Fruit fly (Drosophila melanogaster): Measurements from ENCODE around the gene CG7071.

Gene CG7071

DNA sequence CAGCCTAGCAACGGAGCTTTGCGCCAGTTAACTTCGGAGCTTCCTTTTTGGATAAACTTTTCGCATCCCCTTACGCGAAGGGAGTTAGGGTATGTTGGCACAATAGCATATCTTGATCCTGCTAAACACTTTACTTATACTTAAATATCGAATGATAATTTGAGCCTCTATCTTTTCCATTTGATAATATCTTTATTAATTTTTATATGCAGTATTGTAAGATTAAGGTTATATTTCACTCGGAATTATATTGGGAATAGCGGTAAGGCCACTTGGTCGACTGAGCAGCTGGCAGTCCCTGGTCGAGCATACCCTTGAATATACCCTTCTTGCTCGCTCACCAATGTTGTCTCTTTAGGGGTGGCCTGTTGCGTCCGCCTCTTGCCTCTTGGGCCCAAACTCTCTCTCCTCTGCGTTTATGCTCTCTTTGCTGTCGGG is 6.4 kb downstream of the CG7071 start:
- TF ChIP-seq foxo (GFP tag; optimal IDR thresholded peaks at IDR 0.05), result peak in 1 of 2 experiments; percentile 79
- no peak for TF ChIP-seq Vsx2 (GFP tag; optimal IDR thresholded peaks at IDR 0.05; ENCODE audit: partially characterized antibody)
- TF ChIP-seq dmrt93B (GFP tag; optimal IDR thresholded peaks at IDR 0.05), result no peak
- TF ChIP-seq OdsH (GFP tag; optimal IDR thresholded peaks at IDR 0.05), result peak; percentile 69
- peak; percentile 57 for TF ChIP-seq h (GFP tag; optimal IDR thresholded peaks at IDR 0.05)
- TF ChIP-seq HLH106 (tag; optimal IDR thresholded peaks at IDR 0.05), result peak; percentile 48
- no peak for TF ChIP-seq usp (GFP tag; optimal IDR thresholded peaks at IDR 0.05)
- peak; percentile 30 for TF ChIP-seq sage (GFP tag; optimal IDR thresholded peaks at IDR 0.05)
- no peak for TF ChIP-seq Rel (GFP tag; optimal IDR thresholded peaks at IDR 0.05)
- no peak for TF ChIP-seq Rel (tag; optimal IDR thresholded peaks at IDR 0.05)
- TF ChIP-seq woc (GFP tag; optimal IDR thresholded peaks at IDR 0.05), result peak; percentile 74
- peak; percentile 60 for TF ChIP-seq Sp1 (GFP tag; optimal IDR thresholded peaks at IDR 0.05)
- peak; percentile 67 for TF ChIP-seq psq (GFP tag; optimal IDR thresholded peaks at IDR 0.05)
- peak; percentile 83 for TF ChIP-seq fru (GFP tag; optimal IDR thresholded peaks at IDR 0.05)
- TF ChIP-seq ey (GFP tag; optimal IDR thresholded peaks at IDR 0.05), result peak; percentile 60
- peak; percentile 78 for TF ChIP-seq sv (GFP tag; optimal IDR thresholded peaks at IDR 0.05)
- peak; percentile 69 for TF ChIP-seq rgr (GFP tag; optimal IDR thresholded peaks at IDR 0.05)
- TF ChIP-seq br (GFP tag; optimal IDR thresholded peaks at IDR 0.05), result peak; percentile 74
- no peak for TF ChIP-seq Mio (GFP tag; optimal IDR thresholded peaks at IDR 0.05)

dm6 chr3R:22372535-22372934 is 10.1 kb downstream of the CG7071 start, which contains the start of gene CG7069:
Gene CG7069 (plus strand): TSS chr3R:22372835.
- no peak for TF ChIP-seq OdsH (GFP tag; optimal IDR thresholded peaks at IDR 0.05)
- TF ChIP-seq Hnf4 (GFP tag; optimal IDR thresholded peaks at IDR 0.05), result no peak

DNA sequence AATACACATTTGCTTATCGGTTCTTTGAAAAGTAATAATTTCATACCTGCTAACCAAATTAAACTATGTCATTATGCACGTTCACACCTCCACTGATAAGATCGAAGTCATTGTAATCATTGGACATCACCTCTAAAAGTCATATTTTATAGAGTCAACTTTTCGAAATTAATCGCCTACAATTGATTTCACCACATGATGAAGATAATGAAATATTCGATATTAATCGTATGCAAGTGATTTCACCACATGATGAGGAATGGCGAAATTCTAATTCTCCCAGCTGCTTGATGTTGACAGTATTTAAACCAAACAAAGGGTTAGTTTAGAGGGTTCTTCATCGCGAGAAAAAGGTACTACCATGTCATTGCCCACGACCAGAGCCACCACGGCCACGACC is 13.3 kb downstream of the CG7071 start, which contains the start of gene CG18596:
Gene CG18596 (plus strand): TSS at position 250 of the 400 bp plus-strand sequence.
- TF ChIP-seq CG9705 (GFP tag; optimal IDR thresholded peaks at IDR 0.05) (no peak), Myc (optimal IDR thresholded peaks at IDR 0.05) (peak; percentile 77)

DNA sequence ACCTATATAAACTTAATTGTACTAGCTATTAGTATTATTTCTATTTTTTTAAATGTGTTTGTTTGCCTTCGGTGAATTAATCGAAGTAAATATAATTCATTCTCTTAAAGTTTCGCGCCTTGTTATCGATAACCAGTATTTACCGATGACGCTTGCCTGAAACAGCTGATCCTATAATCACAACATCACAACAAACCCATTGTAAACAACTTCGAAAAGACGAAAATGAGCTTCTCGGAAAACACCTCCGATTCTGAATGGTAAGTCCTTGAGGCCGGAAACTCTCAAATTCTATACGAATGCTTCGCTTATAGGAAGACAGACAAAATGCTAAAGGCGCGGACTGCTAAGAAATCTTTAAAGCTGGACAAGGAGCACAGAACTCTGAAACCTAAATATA is 17.5 kb downstream of the CG7071 start, which contains the start of gene CG34149:
Gene CG34149 (plus strand): TSS at position 187 of the 400 bp plus-strand sequence.
- TF ChIP-seq pan (optimal IDR thresholded peaks at IDR 0.05), result no peak
- TF ChIP-seq OdsH (GFP tag; optimal IDR thresholded peaks at IDR 0.05), result no peak
- TF ChIP-seq tai (GFP tag; optimal IDR thresholded peaks at IDR 0.05), result no peak
- no peak for TF ChIP-seq CG9705 (GFP tag; optimal IDR thresholded peaks at IDR 0.05)
- no peak for TF ChIP-seq dmrt93B (GFP tag; optimal IDR thresholded peaks at IDR 0.05)
- TF ChIP-seq rgr (GFP tag; optimal IDR thresholded peaks at IDR 0.05), result no peak
- TF ChIP-seq ey (GFP tag; optimal IDR thresholded peaks at IDR 0.05), result no peak
- TF ChIP-seq h (GFP tag; optimal IDR thresholded peaks at IDR 0.05), result no peak
- no peak for TF ChIP-seq foxo (GFP tag; optimal IDR thresholded peaks at IDR 0.05)
- TF ChIP-seq Jra (GFP tag; optimal IDR thresholded peaks at IDR 0.05), result no peak
- TF ChIP-seq usp (GFP tag; optimal IDR thresholded peaks at IDR 0.05), result no peak
- no peak for TF ChIP-seq CrebA (GFP tag; optimal IDR thresholded peaks at IDR 0.05; ENCODE audit: borderline replicate concordance)
- TF ChIP-seq sv (GFP tag; optimal IDR thresholded peaks at IDR 0.05), result no peak
- no peak for TF ChIP-seq dsf (GFP tag; optimal IDR thresholded peaks at IDR 0.05; ENCODE audit: borderline replicate concordance)
- TF ChIP-seq Vsx2 (GFP tag; optimal IDR thresholded peaks at IDR 0.05; ENCODE audit: partially characterized antibody), result no peak
- TF ChIP-seq Dfd (GFP tag; optimal IDR thresholded peaks at IDR 0.05), result no peak
- TF ChIP-seq N (GFP tag; optimal IDR thresholded peaks at IDR 0.05), result no peak
- no peak for TF ChIP-seq Myc (optimal IDR thresholded peaks at IDR 0.05)

- no peak for TF ChIP-seq dsf (GFP tag; optimal IDR thresholded peaks at IDR 0.05; ENCODE audit: borderline replicate concordance)
- TF ChIP-seq Jra (GFP tag; optimal IDR thresholded peaks at IDR 0.05), result no peak
These were observed 18.7 kb downstream of the CG7071 start, which contains the start of gene CG43342 for dm6 chr3R:22381077-22381476. Gene CG43342 (plus strand): TSS chr3R:22381340.

DNA sequence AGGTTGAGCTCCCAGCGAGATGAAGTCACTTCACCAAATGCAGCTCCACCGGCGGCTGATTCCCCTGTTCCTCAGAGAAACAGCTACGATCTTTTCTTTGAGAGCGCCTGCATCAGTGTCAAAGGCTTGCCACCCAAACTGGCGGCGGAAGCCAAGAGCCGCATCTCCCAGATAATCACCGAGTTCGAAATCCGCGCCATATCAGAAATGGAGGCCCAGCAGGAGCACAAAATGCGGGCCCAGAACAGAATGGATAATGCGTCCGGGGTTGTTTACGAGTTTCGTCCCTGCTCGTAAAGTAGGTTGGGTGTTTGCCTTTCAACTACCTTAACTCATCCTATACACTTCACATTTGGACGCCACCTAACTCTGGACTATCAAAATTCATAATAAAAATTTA is 19.3 kb downstream of the CG7071 start, which contains the start of gene Gpdh3:
Gene Gpdh3 (plus strand): TSS at position 301 of the 400 bp plus-strand sequence.
- TF ChIP-seq tai (GFP tag; optimal IDR thresholded peaks at IDR 0.05) (no peak), Jra (GFP tag; optimal IDR thresholded peaks at IDR 0.05) (no peak), woc (GFP tag; optimal IDR thresholded peaks at IDR 0.05) (no peak), Hnf4 (GFP tag; optimal IDR thresholded peaks at IDR 0.05) (no peak), Sp1 (GFP tag; optimal IDR thresholded peaks at IDR 0.05) (no peak), Mio (GFP tag; optimal IDR thresholded peaks at IDR 0.05) (no peak), sage (GFP tag; optimal IDR thresholded peaks at IDR 0.05) (no peak), foxo (GFP tag; optimal IDR thresholded peaks at IDR 0.05) (no peak), CrebA (GFP tag; optimal IDR thresholded peaks at IDR 0.05; ENCODE audit: borderline replicate concordance) (no peak)
